Fruit fly (Drosophila melanogaster) whole organism: ENCODE measurements around the gene Ing3.

ENCODE experiments used
- CG8478 ChIP-seq: fragments of >200 bp; optimal IDR thresholded peaks from 2 replicates; lab custom pipeline; 2018; ENCODE audit warnings: inconsistent platforms
- Dll ChIP-seq: fragments of >200 bp; optimal IDR thresholded peaks from 2 replicates; lab custom pipeline; 2017
- EcR ChIP-seq, 2 experiments: fragments of >200 bp; optimal IDR thresholded peaks; 2 replicates each; lab custom pipeline; 2017; ENCODE audit warnings: missing biosample characterization in 2 of 2, missing genetic modification characterization in 2 of 2, missing genetic modification reagents in 2 of 2
- pan ChIP-seq: fragments of >200 bp; optimal IDR thresholded peaks from 2 replicates; lab custom pipeline; 2017
- psq ChIP-seq: fragments of >200 bp; optimal IDR thresholded peaks from 2 replicates; lab custom pipeline; 2017
- usp ChIP-seq: fragments of >200 bp; optimal IDR thresholded peaks from 2 replicates; lab custom pipeline; 2017; ENCODE audit warnings: missing biosample characterization, missing genetic modification characterization, mixed read lengths

Gene Ing3

DNA sequence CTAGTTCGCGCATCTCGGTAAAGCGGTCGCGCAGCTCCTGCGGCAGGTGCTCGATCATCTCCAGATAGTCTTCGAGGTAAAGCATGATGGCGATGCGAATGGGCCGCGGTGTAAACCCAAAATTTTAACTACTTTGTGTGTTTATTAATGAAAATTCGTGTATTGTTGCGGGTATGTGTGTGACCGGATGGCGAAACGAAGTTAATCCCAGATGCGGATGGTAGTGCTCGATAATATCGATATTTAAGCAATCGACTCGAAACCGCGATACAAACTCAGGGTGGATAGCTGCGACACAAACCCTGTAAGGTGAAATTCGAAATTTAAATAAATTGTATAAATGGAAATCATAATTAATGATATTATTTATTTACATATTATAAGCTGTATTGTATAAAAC is at the start of gene Ing3:
Gene Ing3 (minus strand): TSS at position 213 of the 400 bp plus-strand sequence.
- no peak for TF ChIP-seq CG8478 (lab: Kevin White, UChicago)
- no peak for TF ChIP-seq pan (lab: Kevin White, UChicago)
- no peak for TF ChIP-seq EcR (GFP tag; optimal IDR thresholded peaks at IDR 0.05; lab: Kevin White, UChicago)
- no peak for TF ChIP-seq Dll (lab: Kevin White, UChicago)
- no peak for TF ChIP-seq usp (GFP tag; lab: Kevin White, UChicago)
- no peak for TF ChIP-seq psq

DNA sequence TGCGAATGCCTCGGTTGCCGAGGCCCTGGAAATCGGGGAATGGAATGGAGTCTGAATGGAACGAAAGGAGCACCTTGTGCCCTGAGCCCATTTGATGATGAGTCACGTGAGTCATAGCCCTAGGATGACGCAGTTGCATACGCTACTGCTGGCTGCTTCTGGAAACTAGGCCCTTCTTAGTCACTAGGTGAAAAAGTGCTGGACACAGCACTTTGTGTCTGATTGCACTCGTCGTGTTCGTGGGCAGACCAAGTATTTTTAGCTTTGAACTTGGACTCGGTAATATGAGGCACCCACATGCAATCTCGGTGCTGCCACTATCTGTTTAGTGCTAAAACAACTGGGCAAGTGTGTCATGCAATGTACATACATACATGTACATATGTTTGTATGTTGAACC is 49.4 kb upstream of the Ing3 start:
- no peak for TF ChIP-seq psq
- no peak for TF ChIP-seq CG8478 (lab: Kevin White, UChicago)
- TF ChIP-seq EcR (GFP tag; optimal IDR thresholded peaks at IDR 0.05; lab: Kevin White, UChicago) = no peak
- TF ChIP-seq Dll (lab: Kevin White, UChicago) = no peak
- no peak for TF ChIP-seq usp (GFP tag; lab: Kevin White, UChicago)
- TF ChIP-seq pan (lab: Kevin White, UChicago) = no peak

DNA sequence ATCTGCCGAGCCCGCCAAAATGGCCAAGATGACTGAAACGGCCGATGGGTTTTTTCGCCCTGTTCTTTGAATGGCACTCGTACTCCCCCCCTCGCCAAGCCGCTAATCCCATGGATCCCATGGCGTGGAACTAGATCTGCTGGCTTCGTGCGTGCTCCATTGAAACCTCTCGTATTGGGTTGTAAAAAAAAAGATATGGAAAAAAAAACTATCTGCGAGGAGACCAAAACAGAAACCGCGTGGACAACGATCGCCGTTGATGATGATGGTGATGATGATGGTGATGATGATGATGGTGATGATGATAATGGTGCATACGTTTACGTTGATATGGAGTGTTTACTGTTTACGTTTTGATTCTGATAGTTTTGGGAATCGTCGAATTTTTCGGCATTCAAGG is 48.9 kb upstream of the Ing3 start:
- TF ChIP-seq psq (no peak), pan (lab: Kevin White, UChicago) (no peak), usp (GFP tag; lab: Kevin White, UChicago) (no peak), Dll (lab: Kevin White, UChicago) (no peak), EcR (GFP tag; optimal IDR thresholded peaks at IDR 0.05; lab: Kevin White, UChicago) (no peak), CG8478 (lab: Kevin White, UChicago) (no peak)

DNA sequence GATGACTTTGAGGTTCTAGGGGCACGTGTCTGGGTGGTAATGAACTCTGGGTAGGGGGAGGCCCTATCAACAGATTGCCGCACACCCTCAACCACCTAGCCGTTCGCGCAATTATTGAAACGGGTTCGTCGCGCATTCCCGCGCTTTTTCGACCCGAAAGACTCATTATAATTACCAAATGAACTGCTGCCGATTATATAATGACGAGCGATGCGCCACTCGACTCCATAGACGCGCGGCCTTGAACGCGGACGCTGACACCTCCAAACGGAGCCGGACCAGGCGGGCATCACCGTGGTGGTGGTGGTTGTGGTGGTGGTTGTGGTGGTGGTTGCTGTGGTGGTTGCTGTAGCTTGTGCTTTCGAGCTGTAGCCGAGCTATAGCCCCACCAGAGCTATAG is 47.7 kb upstream of the Ing3 start:
- TF ChIP-seq psq (no peak), Dll (lab: Kevin White, UChicago) (no peak), EcR (GFP tag; optimal IDR thresholded peaks at IDR 0.05; lab: Kevin White, UChicago) (no peak), usp (GFP tag; lab: Kevin White, UChicago) (no peak), CG8478 (lab: Kevin White, UChicago) (no peak), pan (lab: Kevin White, UChicago) (no peak)

DNA sequence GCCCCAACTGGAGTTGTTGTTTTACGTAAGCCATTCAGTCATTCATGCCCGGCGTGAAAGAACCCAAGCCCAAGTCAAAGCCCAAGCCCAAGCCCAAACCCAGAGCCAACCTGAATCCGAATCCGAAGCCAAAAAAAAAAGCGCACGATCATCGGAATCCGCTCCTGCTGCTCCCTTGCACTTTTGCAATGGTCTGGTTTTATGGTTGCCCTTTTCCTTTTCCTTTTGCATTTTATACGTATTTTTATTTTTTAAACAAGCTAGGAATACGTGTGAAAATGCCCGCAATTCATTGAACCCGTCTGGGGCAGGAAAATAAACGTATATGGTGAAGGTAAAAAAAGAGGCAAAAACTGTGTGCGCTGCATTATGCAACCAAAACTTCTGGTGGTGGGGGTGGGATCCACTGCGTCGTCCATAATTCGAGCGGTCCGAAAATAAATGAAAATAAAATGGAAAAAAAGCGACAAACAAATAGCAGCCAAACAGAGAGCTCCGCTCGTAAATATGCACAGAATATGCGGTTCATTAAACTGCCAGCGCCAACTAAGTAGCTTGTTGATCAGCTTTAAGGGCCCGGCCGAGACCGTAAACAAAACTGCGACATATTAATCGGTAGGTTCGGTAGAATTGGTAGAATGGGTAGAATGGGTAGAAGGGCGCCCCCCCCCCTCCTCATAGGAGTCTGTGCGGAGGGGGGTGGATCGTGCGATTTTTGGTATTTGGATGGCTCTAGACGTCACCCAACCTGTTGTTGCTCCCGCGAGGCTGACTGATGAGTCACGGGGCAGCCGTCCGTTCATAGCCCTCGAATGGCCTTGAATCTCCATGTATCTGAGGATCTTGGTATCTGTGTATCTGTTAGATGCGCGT is 46.6 kb upstream of the Ing3 start:
- TF ChIP-seq Dll (lab: Kevin White, UChicago) (no peak), EcR (GFP tag; optimal IDR thresholded peaks at IDR 0.05; lab: Kevin White, UChicago) (no peak), CG8478 (lab: Kevin White, UChicago) (no peak), usp (GFP tag; lab: Kevin White, UChicago) (no peak)

DNA sequence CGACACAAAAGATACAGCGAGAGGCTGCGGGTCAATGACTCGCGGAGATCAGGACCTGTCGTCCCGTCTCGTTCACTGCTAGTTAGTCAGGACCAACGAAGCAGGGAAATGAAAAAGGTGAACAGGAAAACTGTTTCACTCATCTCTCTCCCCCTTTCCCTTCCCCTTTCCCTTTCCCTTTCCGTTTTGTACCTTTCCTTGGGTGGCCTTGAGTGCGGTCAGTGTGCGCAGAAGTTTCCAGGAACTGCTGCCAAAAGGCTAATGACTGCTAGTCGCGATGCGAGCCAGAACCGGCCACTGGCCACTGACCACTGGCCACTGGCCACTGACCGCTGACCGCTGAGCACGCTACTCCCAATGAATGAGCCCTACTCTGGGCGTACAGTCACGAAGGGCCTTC is 42.7 kb upstream of the Ing3 start:
- no peak for TF ChIP-seq Dll (lab: Kevin White, UChicago)
- TF ChIP-seq pan (lab: Kevin White, UChicago) = no peak
- TF ChIP-seq EcR (GFP tag; optimal IDR thresholded peaks at IDR 0.05; lab: Kevin White, UChicago) = peak in 1 of 2 experiments; percentile 50
- no peak for TF ChIP-seq CG8478 (lab: Kevin White, UChicago)
- TF ChIP-seq psq = no peak

DNA sequence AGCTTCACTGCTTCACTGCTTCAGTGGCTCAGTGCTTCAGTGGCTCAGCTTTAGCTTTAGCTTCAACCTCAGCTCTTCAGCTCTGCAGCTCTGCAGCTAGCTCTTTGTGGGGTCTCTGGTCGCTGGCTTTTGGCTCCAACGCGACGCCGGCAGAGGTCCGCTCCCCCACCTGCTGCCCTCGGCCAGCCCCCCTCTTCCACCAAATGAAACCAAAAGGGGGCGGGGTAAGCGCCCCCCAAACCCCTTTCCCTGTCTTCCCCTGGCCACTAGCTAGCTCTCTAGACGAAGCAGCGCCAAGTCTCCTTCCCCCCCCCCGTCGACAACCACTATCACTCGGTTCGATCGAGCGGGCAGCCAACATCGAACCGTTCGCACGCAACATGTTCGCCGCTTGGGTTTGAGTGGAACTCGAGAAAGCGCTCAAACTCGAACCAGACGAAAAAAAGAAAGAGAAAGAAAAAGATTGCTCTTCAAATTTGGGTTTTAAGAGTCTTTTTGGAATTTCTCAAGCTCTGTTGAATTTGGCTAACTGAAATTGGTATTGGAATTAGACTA is 40.1 kb upstream of the Ing3 start, which contains the start of gene Cyp18a1:
Gene Cyp18a1 (minus strand): TSS at position 95 of the 555 bp plus-strand sequence.
- TF ChIP-seq psq (no peak), CG8478 (lab: Kevin White, UChicago) (no peak), Dll (lab: Kevin White, UChicago) (no peak), pan (lab: Kevin White, UChicago) (no peak), usp (GFP tag; lab: Kevin White, UChicago) (no peak), EcR (GFP tag; optimal IDR thresholded peaks at IDR 0.05; lab: Kevin White, UChicago) (no peak)

DNA sequence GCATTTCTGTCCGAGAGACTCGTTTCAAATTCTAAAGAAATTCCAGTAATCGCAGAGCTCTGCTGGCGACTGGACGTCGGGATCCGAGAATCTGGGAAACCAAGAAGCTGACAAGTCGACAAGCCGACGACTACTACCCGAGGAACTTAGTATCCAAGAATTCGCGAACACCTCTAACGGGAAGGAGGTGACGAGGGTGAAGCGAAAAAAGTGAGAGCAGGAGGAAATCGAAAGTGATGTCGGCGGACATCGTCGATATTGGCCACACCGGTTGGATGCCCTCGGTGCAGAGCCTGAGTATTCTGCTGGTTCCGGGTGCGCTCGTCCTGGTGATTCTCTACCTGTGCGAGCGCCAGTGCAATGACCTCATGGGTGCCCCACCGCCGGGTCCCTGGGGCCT is 32.8 kb upstream of the Ing3 start, which contains the start of gene phtm:
Gene phtm (plus strand): TSS at position 41 of the 400 bp plus-strand sequence.
- no peak for TF ChIP-seq CG8478 (lab: Kevin White, UChicago)
- TF ChIP-seq usp (GFP tag; lab: Kevin White, UChicago) = no peak

DNA sequence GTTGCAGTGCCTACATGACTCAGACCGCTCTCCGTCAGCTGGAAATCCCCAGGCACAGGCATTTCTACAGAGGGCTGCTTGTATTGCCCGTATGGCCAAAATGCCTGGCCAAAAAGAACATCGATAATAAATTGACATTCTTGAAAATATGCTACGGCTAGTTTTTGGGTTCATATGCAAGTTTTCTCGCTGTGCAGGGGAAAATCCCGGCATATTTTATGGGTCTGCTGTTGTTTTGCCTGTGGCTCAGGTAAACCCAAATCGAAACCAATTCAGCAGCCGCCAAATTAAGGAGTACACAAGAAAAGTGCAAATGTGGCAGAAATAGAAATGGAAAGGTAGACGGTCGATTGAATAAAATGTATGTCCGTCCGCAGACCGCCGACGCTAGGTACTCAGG is 32.0 kb upstream of the Ing3 start:
- TF ChIP-seq pan (lab: Kevin White, UChicago) (no peak), CG8478 (lab: Kevin White, UChicago) (no peak), EcR (GFP tag; optimal IDR thresholded peaks at IDR 0.05; lab: Kevin White, UChicago) (peak in 1 of 2 experiments; percentile 31), Dll (lab: Kevin White, UChicago) (no peak)

DNA sequence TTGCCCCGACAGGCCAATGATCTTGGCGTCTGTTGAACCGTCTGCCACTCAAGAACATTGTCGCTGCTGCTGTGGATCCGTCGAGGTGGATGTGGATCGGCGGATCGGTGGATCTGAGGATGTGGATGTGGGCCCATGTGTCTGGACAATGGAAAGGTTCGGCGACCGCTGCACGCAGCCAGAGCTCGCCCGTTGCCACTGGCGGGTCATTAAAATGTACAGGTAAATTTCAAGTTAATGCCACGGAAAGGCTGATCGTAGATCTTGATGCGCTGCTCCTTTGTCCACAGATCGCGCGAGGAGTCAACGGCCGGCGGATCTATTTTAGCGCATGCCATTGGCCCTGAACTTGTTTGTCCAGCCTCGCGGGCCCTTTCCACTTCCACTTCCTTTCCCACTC is 31.6 kb upstream of the Ing3 start:
- TF ChIP-seq Dll (lab: Kevin White, UChicago) (no peak), pan (lab: Kevin White, UChicago) (no peak), EcR (GFP tag; optimal IDR thresholded peaks at IDR 0.05; lab: Kevin White, UChicago) (peak in 1 of 2 experiments; percentile 75)

DNA sequence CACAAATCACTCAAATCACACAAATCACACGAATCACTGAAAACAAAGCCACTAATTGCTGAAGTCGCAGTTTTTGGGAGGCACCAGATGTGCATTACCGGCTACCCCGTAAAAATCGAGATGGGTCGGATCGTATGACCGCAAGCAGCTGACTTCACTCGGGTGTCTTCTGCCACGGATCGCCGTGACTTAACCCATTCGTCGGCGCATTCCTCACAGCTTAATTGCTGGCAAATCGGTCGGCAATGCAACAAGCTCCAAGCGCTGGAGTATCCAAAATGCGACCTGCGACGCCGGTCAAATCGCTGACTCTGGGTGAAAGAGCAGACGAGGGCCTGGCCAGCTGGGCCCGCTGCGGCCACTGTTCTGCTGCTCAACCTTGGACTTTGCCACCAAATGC is 29.9 kb upstream of the Ing3 start:
- TF ChIP-seq pan (lab: Kevin White, UChicago) = no peak
- no peak for TF ChIP-seq psq
- no peak for TF ChIP-seq usp (GFP tag; lab: Kevin White, UChicago)
- TF ChIP-seq CG8478 (lab: Kevin White, UChicago) = no peak
- TF ChIP-seq EcR (GFP tag; optimal IDR thresholded peaks at IDR 0.05; lab: Kevin White, UChicago) = no peak
- TF ChIP-seq Dll (lab: Kevin White, UChicago) = no peak

DNA sequence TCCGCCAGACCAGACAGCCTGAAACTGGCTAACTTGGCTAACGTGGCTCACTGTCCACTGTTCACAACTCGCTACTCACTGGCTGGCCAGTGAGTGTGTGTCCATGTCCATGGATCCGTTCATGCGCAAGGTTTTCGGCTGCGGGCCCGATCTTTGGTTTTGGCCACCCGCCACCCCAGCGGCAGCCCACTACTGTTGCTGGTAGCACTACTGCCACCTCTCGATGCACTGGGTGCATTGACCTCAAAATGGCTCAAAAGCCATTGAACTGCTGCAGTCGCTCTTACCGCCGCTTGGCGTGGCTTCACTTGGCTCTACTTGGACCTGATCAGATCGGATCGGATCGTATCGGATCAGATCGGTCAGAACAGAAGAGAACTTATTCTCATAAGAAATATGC is 28.5 kb upstream of the Ing3 start:
- TF ChIP-seq EcR (GFP tag; optimal IDR thresholded peaks at IDR 0.05; lab: Kevin White, UChicago) (peak in 1 of 2 experiments; percentile 57), pan (lab: Kevin White, UChicago) (no peak)
